Worm (Caenorhabditis elegans): ENCODE measurements around the gene F26A1.3.

DNA sequence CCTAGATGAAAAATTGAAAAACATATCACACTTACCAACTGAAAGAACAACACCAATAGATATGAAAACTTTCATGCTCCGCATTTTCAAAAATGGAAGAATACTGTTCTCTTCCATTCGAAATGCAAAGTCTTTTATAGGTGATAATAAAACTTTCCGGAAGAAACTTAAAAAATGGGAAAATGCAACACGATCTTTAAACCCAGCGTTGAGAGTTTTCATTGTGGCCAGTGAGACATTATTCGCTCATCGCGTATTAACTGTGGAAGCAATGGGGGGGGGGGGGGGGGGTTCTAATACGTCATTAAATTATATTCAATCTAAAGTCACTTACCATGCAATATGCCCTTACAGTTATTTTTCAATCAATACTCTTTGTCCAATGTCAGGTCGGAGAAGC is 17.6 kb downstream of the F26A1.3 start, which contains the start of the genes clec-157 and fkh-5:
- TF ChIP-seq unc-55 (GFP tag; optimal IDR thresholded peaks at IDR 0.05): no peak
- TF ChIP-seq lin-39 (tag; optimal IDR thresholded peaks at IDR 0.05): no peak
- no peak for TF ChIP-seq mdl-1 (tag; optimal IDR thresholded peaks at IDR 0.05)

Measured in whole organism, L2 larva.